Fruit fly (Drosophila melanogaster): ENCODE results near the gene CG45491.
"Not testable (repeated sequence)": the region's sequence is repeated elsewhere in the genome, so short reads cannot be mapped to it uniquely, and the experiment has no call there.

CG45491 gene

dm6 chrX:19938894-19939293 lies at the start of gene CG45491:
TSS of gene CG45491 (minus strand) at chrX:19938994.
- TF ChIP-seq CTCF, CG8478 (optimal IDR thresholded peaks at IDR 0.05): not testable (repeated sequence)

dm6 chrX:19964215-19964614 lies 25.4 kb upstream of the CG45491 start:
- TF ChIP-seq CG8478 (optimal IDR thresholded peaks at IDR 0.05) = no peak
- no peak for TF ChIP-seq CTCF (optimal IDR thresholded peaks at IDR 0.05)

- TF ChIP-seq CG8478 (optimal IDR thresholded peaks at IDR 0.05) = no peak
- no peak for TF ChIP-seq CTCF (optimal IDR thresholded peaks at IDR 0.05)
Observed at dm6 chrX:19960881-19961347, 22.1 kb upstream of the CG45491 start, which contains the start of gene Nep3. TSS of gene Nep3 (plus strand) at chrX:19961297.

dm6 chrX:19959353-19959969 lies 20.7 kb upstream of the CG45491 start, which contains the start of gene CG12655:
TSS of gene CG12655 (minus strand) at chrX:19959403.
- TF ChIP-seq CTCF (optimal IDR thresholded peaks at IDR 0.05) = no peak

dm6 chrX:19958242-19958641 lies 19.4 kb upstream of the CG45491 start, which contains the start of gene CG43784:
TSS of gene CG43784 (minus strand) at chrX:19958342.
- not testable (repeated sequence) for TF ChIP-seq CG8478, CTCF (optimal IDR thresholded peaks at IDR 0.05)

dm6 chrX:19953508-19953907 lies 14.7 kb upstream of the CG45491 start, which contains the start of gene CG45494:
TSS of gene CG45494 (minus strand) at chrX:19953608.
- TF ChIP-seq CG8478, CTCF (optimal IDR thresholded peaks at IDR 0.05): not testable (repeated sequence)

- TF ChIP-seq CG8478, CTCF (optimal IDR thresholded peaks at IDR 0.05): not testable (repeated sequence)
Observed at dm6 chrX:19948773-19949172, 10.0 kb upstream of the CG45491 start, which contains the start of gene CG45493. TSS of gene CG45493 (minus strand) at chrX:19948873.

- not testable (repeated sequence) for TF ChIP-seq CTCF, CG8478 (optimal IDR thresholded peaks at IDR 0.05)
Observed at dm6 chrX:19944047-19944446, 5.3 kb upstream of the CG45491 start, which contains the start of gene CG45492. TSS of gene CG45492 (minus strand) at chrX:19944147.

- not testable (repeated sequence) for TF ChIP-seq CTCF, CG8478 (optimal IDR thresholded peaks at IDR 0.05)
Observed at dm6 chrX:19934194-19934593, 4.6 kb downstream of the CG45491 start, which contains the start of gene CG45490. TSS of gene CG45490 (minus strand) at chrX:19934294.

dm6 chrX:19929078-19929477 lies 9.7 kb downstream of the CG45491 start, which contains the start of gene CG45489:
TSS of gene CG45489 (minus strand) at chrX:19929178.
- not testable (repeated sequence) for TF ChIP-seq CG8478, CTCF (optimal IDR thresholded peaks at IDR 0.05)

dm6 chrX:19920335-19920734 lies 18.5 kb downstream of the CG45491 start, which contains the start of gene CG45488:
TSS of gene CG45488 (minus strand) at chrX:19920435.
- not testable (repeated sequence) for TF ChIP-seq CG8478, CTCF (optimal IDR thresholded peaks at IDR 0.05)

dm6 chrX:19915181-19915580 lies 23.6 kb downstream of the CG45491 start, which contains the start of gene CG45487:
TSS of gene CG45487 (minus strand) at chrX:19915281.
- not testable (repeated sequence) for TF ChIP-seq CG8478, CTCF (optimal IDR thresholded peaks at IDR 0.05)

- not testable (repeated sequence) for TF ChIP-seq CTCF, CG8478 (optimal IDR thresholded peaks at IDR 0.05)
Observed at dm6 chrX:19910017-19910416, 28.8 kb downstream of the CG45491 start, which contains the start of gene CG45486. TSS of gene CG45486 (minus strand) at chrX:19910117.

dm6 chrX:19899978-19900377 lies 38.8 kb downstream of the CG45491 start:
- TF ChIP-seq CG8478 (optimal IDR thresholded peaks at IDR 0.05) = no peak
- no peak for TF ChIP-seq CTCF (optimal IDR thresholded peaks at IDR 0.05)

dm6 chrX:19897991-19898473 lies 40.8 kb downstream of the CG45491 start:
- TF ChIP-seq CTCF (optimal IDR thresholded peaks at IDR 0.05) (no peak), CG8478 (optimal IDR thresholded peaks at IDR 0.05) (no peak)

All from S2 (cell line).